Worm (Caenorhabditis elegans): ENCODE measurements around the gene npr-28.

The npr-28 gene

DNA sequence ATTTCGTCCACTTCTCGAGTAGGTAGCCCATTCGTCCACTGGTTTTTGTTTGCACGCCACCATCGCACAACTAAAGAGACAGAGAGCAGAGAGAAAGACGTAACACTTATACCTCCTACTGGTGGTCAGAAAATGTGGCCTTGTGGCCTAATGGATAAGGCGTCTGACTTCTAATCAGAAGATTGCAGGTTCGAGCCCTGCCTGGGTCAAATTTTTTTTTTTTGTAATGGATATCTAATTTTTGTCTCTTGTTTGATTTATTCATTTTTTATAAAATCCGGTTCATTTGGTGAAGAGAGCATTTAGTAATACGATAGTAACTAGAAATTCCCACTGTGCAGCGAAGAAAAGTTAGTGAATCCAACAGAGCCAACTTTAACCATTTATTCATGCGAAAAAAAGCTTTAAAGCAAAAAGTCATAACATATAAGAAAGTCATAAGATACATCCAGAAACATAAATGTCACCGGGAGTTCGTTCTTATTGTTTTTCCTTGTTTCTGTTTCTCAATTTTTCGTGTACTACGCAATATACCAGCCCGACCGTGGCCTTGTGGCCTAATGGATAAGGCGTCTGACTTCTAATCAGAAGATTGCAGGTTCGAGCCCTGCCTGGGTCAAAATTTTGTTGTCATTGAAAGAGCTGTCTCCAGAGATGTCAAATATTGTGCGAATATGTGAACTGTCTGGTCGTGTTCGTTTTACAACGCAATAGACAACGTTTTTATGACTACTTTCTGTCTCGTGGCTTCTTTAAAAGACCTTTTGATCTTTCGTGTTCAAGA is 35.4 kb upstream of the npr-28 start (continued):
- TF ChIP-seq unc-62 (GFP tag; optimal IDR thresholded peaks at IDR 0.05): no peak
- no peak for TF ChIP-seq pax-3 (tag; optimal IDR thresholded peaks at IDR 0.05)
- no peak for TF ChIP-seq ama-1 (optimal IDR thresholded peaks at IDR 0.05)
- TF ChIP-seq grh-1 (GFP tag; IDR thresholded peaks at IDR 0.05): no peak
- TF ChIP-seq unc-130 (tag; optimal IDR thresholded peaks at IDR 0.05): no peak
- TF ChIP-seq sup-37 (GFP tag; optimal IDR thresholded peaks at IDR 0.05): no peak
- TF ChIP-seq ets-5 (GFP tag; IDR thresholded peaks at IDR 0.05): no peak
- peak; percentile 11 for TF ChIP-seq sox-4 (tag; optimal IDR thresholded peaks at IDR 0.05)
- no peak for TF ChIP-seq C34B4.2 (tag; optimal IDR thresholded peaks at IDR 0.05)
- TF ChIP-seq F16B12.6 (tag; optimal IDR thresholded peaks at IDR 0.05): no peak
- TF ChIP-seq fkh-4 (tag; optimal IDR thresholded peaks at IDR 0.05; ENCODE audit: borderline replicate concordance): no peak
- TF ChIP-seq lsy-2 (tag; optimal IDR thresholded peaks at IDR 0.05): peak; percentile 49 to 57
- TF ChIP-seq irx-1 (tag; optimal IDR thresholded peaks at IDR 0.05): no peak
- no peak for TF ChIP-seq vab-15 (tag; optimal IDR thresholded peaks at IDR 0.05)
- TF ChIP-seq egl-27 (tag; optimal IDR thresholded peaks at IDR 0.05): no peak
- TF ChIP-seq lin-35 (GFP tag; optimal IDR thresholded peaks at IDR 0.05): peak in 1 of 2 experiments; percentile 49
- no peak for TF ChIP-seq nhr-12 (tag; optimal IDR thresholded peaks at IDR 0.05)
- no peak for TF ChIP-seq ces-1 (GFP tag; optimal IDR thresholded peaks at IDR 0.05)
- peak; percentile 70 for TF ChIP-seq nhr-47 (tag; optimal IDR thresholded peaks at IDR 0.05)
- peak; percentile 13 for TF ChIP-seq unc-86 (tag; optimal IDR thresholded peaks at IDR 0.05)
- TF ChIP-seq sptf-1 (tag; optimal IDR thresholded peaks at IDR 0.05): no peak
- TF ChIP-seq fkh-8 (tag; optimal IDR thresholded peaks at IDR 0.05): no peak
- peak; percentile 47 for TF ChIP-seq skn-1 (tag; optimal IDR thresholded peaks at IDR 0.05)
- no peak for TF ChIP-seq alr-1 (tag; optimal IDR thresholded peaks at IDR 0.05; ENCODE audit: borderline replicate concordance)
- TF ChIP-seq ceh-88 (GFP tag; IDR thresholded peaks at IDR 0.05): no peak
- TF ChIP-seq C16A3.4 (tag; optimal IDR thresholded peaks at IDR 0.05): peak; percentile 25
- TF ChIP-seq dpl-1 (GFP tag; optimal IDR thresholded peaks at IDR 0.05): no peak
- TF ChIP-seq lin-13 (GFP tag; optimal IDR thresholded peaks at IDR 0.05): no peak
- TF ChIP-seq zag-1 (tag; optimal IDR thresholded peaks at IDR 0.05): no peak
- TF ChIP-seq hlh-17 (GFP tag; optimal IDR thresholded peaks at IDR 0.05; ENCODE audit: borderline replicate concordance): no peak
- TF ChIP-seq aha-1 (tag; optimal IDR thresholded peaks at IDR 0.05): no peak
- TF ChIP-seq mab-9 (GFP tag; IDR thresholded peaks at IDR 0.05): 0 out of 2 replicates have a peak, but pooled peaks have one; percentile 13
- TF ChIP-seq nhr-28 (tag; optimal IDR thresholded peaks at IDR 0.05): no peak
- no peak for TF ChIP-seq Y116A8C.19 (tag; optimal IDR thresholded peaks at IDR 0.05; ENCODE audit: borderline replicate concordance)
- TF ChIP-seq mep-1 (tag; optimal IDR thresholded peaks at IDR 0.05): peak; percentile 70
- TF ChIP-seq unc-98 (GFP tag; IDR thresholded peaks at IDR 0.05): no peak
- TF ChIP-seq rnt-1 (tag; optimal IDR thresholded peaks at IDR 0.05): peak; percentile 63
- no peak for TF ChIP-seq ceh-8 (GFP tag; optimal IDR thresholded peaks at IDR 0.05)
- TF ChIP-seq isw-1 (GFP tag; IDR thresholded peaks at IDR 0.05): no peak; the same call in 1 of the 2 replicates
- no peak for TF ChIP-seq lin-15B (tag; optimal IDR thresholded peaks at IDR 0.05)
- peak; percentile 56; the same call in 1 of the 2 replicates for TF ChIP-seq nhr-19 (GFP tag; conservative IDR thresholded peaks at IDR 0.05)
- peak; percentile 64 for TF ChIP-seq swsn-7 (tag; optimal IDR thresholded peaks at IDR 0.05)
- TF ChIP-seq snpc-4 (tag; optimal IDR thresholded peaks at IDR 0.05): no peak
- peak; percentile 62 for TF ChIP-seq lin-14 (GFP tag; optimal IDR thresholded peaks at IDR 0.05)
- TF ChIP-seq tbx-2 (tag; optimal IDR thresholded peaks at IDR 0.05): peak; percentile 59
- TF ChIP-seq efl-3 (GFP tag; optimal IDR thresholded peaks at IDR 0.05): no peak
- peak; percentile 65 for TF ChIP-seq nhr-20 (tag; optimal IDR thresholded peaks at IDR 0.05)
- no peak for TF ChIP-seq ztf-11 (tag; optimal IDR thresholded peaks at IDR 0.05)
- no peak for TF ChIP-seq nhr-237 (tag; optimal IDR thresholded peaks at IDR 0.05)
- peak; percentile 15 to 35 (median 34) for TF ChIP-seq ceh-82 (tag; optimal IDR thresholded peaks at IDR 0.05)
- peak; percentile 74 for TF ChIP-seq nhr-71 (tag; optimal IDR thresholded peaks at IDR 0.05)

All from whole organism, L1 larva.